Worm (Caenorhabditis elegans) whole organism, young adult: ENCODE data around the gene srr-9.

Experiments
- B0336.3 ChIP-seq: fragments of 200-800 bp; sonication (Bioruptor generic); IDR thresholded peaks from 2 replicates; pipeline ENCODE4 v1.3.6; 2022; ENCODE audit warnings: missing genetic modification characterization, missing compliant biosample characterization
- F33H1.4 ChIP-seq: fragments of 200-800 bp; sonication (Bioruptor generic); IDR thresholded peaks from 2 replicates; pipeline ENCODE4 v1.3.6; 2022; ENCODE audit warnings: missing genetic modification reagents, missing genetic modification characterization, missing compliant biosample characterization
- F49E8.2 ChIP-seq: sonication (generic microtip); optimal IDR thresholded peaks from 3 replicates; lab custom pipeline; 2017; ENCODE audit warnings: missing genetic modification characterization, mild to moderate bottlenecking, missing compliant biosample characterization, antibody characterized with exemption, moderate library complexity; ENCODE audit not compliant: insufficient read depth
- K11D2.4 ChIP-seq: fragments of 200-800 bp; sonication (Bioruptor generic); IDR thresholded peaks from 2 replicates; pipeline ENCODE4 v1.3.6; 2022; ENCODE audit warnings: missing genetic modification reagents, missing genetic modification characterization, missing compliant biosample characterization
- Y53G8AR.9 ChIP-seq: fragments of 200-800 bp; sonication (Bioruptor generic); conservative IDR thresholded peaks from 2 replicates; pipeline ENCODE4 v1.3.6; 2022; ENCODE audit warnings: missing genetic modification reagents, missing genetic modification characterization, missing compliant biosample characterization
- Y67H2A.10 ChIP-seq: fragments of 200-800 bp; sonication (Bioruptor generic); conservative IDR thresholded peaks from 2 replicates; pipeline ENCODE4 v1.3.6; 2022; ENCODE audit warnings: missing genetic modification reagents, missing genetic modification characterization, missing compliant biosample characterization
- ZK185.1 ChIP-seq: sonication (generic microtip); optimal IDR thresholded peaks from 2 replicates; lab custom pipeline; 2016; ENCODE audit warnings: mild to moderate bottlenecking, missing genetic modification characterization, missing compliant biosample characterization; ENCODE audit not compliant: poor library complexity, severe bottlenecking
- ama-1 ChIP-seq, 3 experiments: fragments of 150-350 bp in 1 of 3; sonication (generic microtip) in 2 of 3; optimal IDR thresholded peaks; 2 replicates each; lab custom pipeline; 2014 to 2018; ENCODE audit warnings: missing biosample characterization in 2 of 3, missing genetic modification characterization in 2 of 3, missing genetic modification reagents in 2 of 3
- atf-7 ChIP-seq: sonication (generic microtip); optimal IDR thresholded peaks from 2 replicates; lab custom pipeline; 2017; ENCODE audit warnings: mild to moderate bottlenecking, missing genetic modification characterization, missing compliant biosample characterization
- attf-3 ChIP-seq: fragments of 200-800 bp; sonication (Bioruptor generic); conservative IDR thresholded peaks from 2 replicates; pipeline ENCODE4 v1.3.6; 2022; ENCODE audit warnings: missing genetic modification reagents, missing genetic modification characterization, missing compliant biosample characterization
- attf-5 ChIP-seq: fragments of 200-800 bp; sonication (Bioruptor generic); optimal IDR thresholded peaks from 2 replicates; lab custom pipeline; 2018; ENCODE audit warnings: mild to moderate bottlenecking, missing genetic modification characterization, missing compliant biosample characterization
- bed-1 ChIP-seq: fragments of 200-800 bp; sonication (Bioruptor generic); IDR thresholded peaks from 2 replicates; pipeline ENCODE4 v1.3.6; 2022; ENCODE audit warnings: missing genetic modification reagents, missing genetic modification characterization, missing compliant biosample characterization
- ccch-3 ChIP-seq: fragments of 200-800 bp; sonication (Bioruptor generic); optimal IDR thresholded peaks from 2 replicates; lab custom pipeline; 2018; ENCODE audit warnings: mild to moderate bottlenecking, missing genetic modification characterization, missing compliant biosample characterization
- ceh-27 ChIP-seq: fragments of 200-800 bp; sonication (Bioruptor generic); optimal IDR thresholded peaks from 2 replicates; lab custom pipeline; 2018; ENCODE audit warnings: mild to moderate bottlenecking, missing genetic modification characterization, moderate library complexity, missing compliant biosample characterization
- ceh-79 ChIP-seq: sonication (generic microtip); optimal IDR thresholded peaks from 2 replicates; lab custom pipeline; 2017; ENCODE audit warnings: mild to moderate bottlenecking, missing genetic modification characterization, missing compliant biosample characterization
- die-1 ChIP-seq: sonication (generic microtip); optimal IDR thresholded peaks from 2 replicates; lab custom pipeline; 2016; ENCODE audit warnings: missing genotype, mild to moderate bottlenecking, missing genetic modification characterization, missing compliant biosample characterization
- dpl-1 ChIP-seq: fragments of 150-350 bp; optimal IDR thresholded peaks from 2 replicates; lab custom pipeline; 2014; ENCODE audit warnings: missing biosample characterization, missing genetic modification reagents, missing genetic modification characterization
- efl-1 ChIP-seq: fragments of 150-350 bp; optimal IDR thresholded peaks from 2 replicates; lab custom pipeline; 2014; ENCODE audit warnings: missing biosample characterization, missing genetic modification reagents, missing genetic modification characterization
- egl-18 ChIP-seq: fragments of 200-800 bp; sonication (Bioruptor generic); IDR thresholded peaks from 2 replicates; pipeline ENCODE4 v1.3.6; 2022; ENCODE audit warnings: missing genetic modification reagents, missing genetic modification characterization, missing compliant biosample characterization
- egl-44 ChIP-seq: fragments of 200-800 bp; sonication (Bioruptor generic); IDR thresholded peaks from 2 replicates; pipeline ENCODE4 v1.3.6; 2022; ENCODE audit warnings: missing genetic modification reagents, missing genetic modification characterization, missing compliant biosample characterization
- ekl-4 ChIP-seq: fragments of 200-800 bp; sonication (Bioruptor generic); IDR thresholded peaks from 2 replicates; pipeline ENCODE4 v1.3.6; 2022; ENCODE audit warnings: missing genetic modification reagents, missing genetic modification characterization, missing compliant biosample characterization
- gei-17 ChIP-seq: fragments of 200-800 bp; sonication (Bioruptor generic); optimal IDR thresholded peaks from 2 replicates; lab custom pipeline; 2018; ENCODE audit warnings: mild to moderate bottlenecking, missing genetic modification characterization, missing compliant biosample characterization
- hlh-12 ChIP-seq: sonication (generic microtip); optimal IDR thresholded peaks from 2 replicates; lab custom pipeline; 2016; ENCODE audit warnings: missing genetic modification characterization, missing compliant biosample characterization
- hsf-1 ChIP-seq: fragments of 200-800 bp; sonication (Bioruptor generic); IDR thresholded peaks from 2 replicates; pipeline ENCODE4 v1.3.6; 2022; ENCODE audit warnings: missing genetic modification reagents, missing genetic modification characterization, missing compliant biosample characterization
- let-607 ChIP-seq, 2 experiments: fragments of 200-800 bp in 1 of 2; sonication (Bioruptor generic) in 1 of 2; sonication (generic microtip) in 1 of 2; optimal IDR thresholded peaks; 2 replicates each; lab custom pipeline; 2016 to 2018; ENCODE audit warnings: mild to moderate bottlenecking in 2 of 2, missing compliant biosample characterization in 2 of 2, missing genetic modification characterization in 2 of 2, moderate library complexity in 2 of 2, missing genotype in 1 of 2
- lin-35 ChIP-seq, 3 experiments: fragments of 150-350 bp in 2 of 3; sonication (generic microtip) in 1 of 3; optimal IDR thresholded peaks; 2 replicates each; lab custom pipeline; 2014 to 2018; ENCODE audit warnings: missing biosample characterization in 3 of 3, missing genetic modification characterization in 3 of 3, missing genetic modification reagents in 3 of 3
- lsl-1 ChIP-seq: fragments of 200-800 bp; sonication (Bioruptor generic); optimal IDR thresholded peaks from 2 replicates; lab custom pipeline; 2018; ENCODE audit warnings: mild to moderate bottlenecking, missing genetic modification characterization, moderate library complexity, missing compliant biosample characterization
- mes-4 ChIP-seq: sonication (generic microtip); optimal IDR thresholded peaks from 2 replicates; lab custom pipeline; 2016; ENCODE audit warnings: missing genotype, missing genetic modification characterization, missing compliant biosample characterization
- nhr-179 ChIP-seq: sonication (generic microtip); optimal IDR thresholded peaks from 2 replicates; lab custom pipeline; 2016; ENCODE audit warnings: mild to moderate bottlenecking, missing genetic modification characterization, missing compliant biosample characterization
- nhr-80 ChIP-seq: sonication (generic microtip); optimal IDR thresholded peaks from 2 replicates; lab custom pipeline; 2016; ENCODE audit warnings: missing genetic modification characterization, missing compliant biosample characterization
- nhr-90 ChIP-seq: sonication (generic microtip); optimal IDR thresholded peaks from 2 replicates; lab custom pipeline; 2016; ENCODE audit warnings: missing genotype, mild to moderate bottlenecking, missing genetic modification characterization, missing compliant biosample characterization
- repo-1 ChIP-seq: sonication (generic microtip); optimal IDR thresholded peaks from 2 replicates; lab custom pipeline; 2017; ENCODE audit warnings: mild to moderate bottlenecking, missing genetic modification characterization, missing compliant biosample characterization
- sdz-38 ChIP-seq: sonication (generic microtip); optimal IDR thresholded peaks from 2 replicates; lab custom pipeline; 2016; ENCODE audit warnings: missing genotype, missing genetic modification characterization, missing compliant biosample characterization
- snpc-3.4 ChIP-seq: sonication (generic microtip); optimal IDR thresholded peaks from 2 replicates; lab custom pipeline; 2017; ENCODE audit warnings: missing genetic modification characterization, mild to moderate bottlenecking, missing compliant biosample characterization, antibody characterized with exemption, moderate library complexity, missing genotype, missing genetic modification reagents
- somi-1 ChIP-seq: fragments of 200-800 bp; sonication (Bioruptor generic); optimal IDR thresholded peaks from 2 replicates; lab custom pipeline; 2018; ENCODE audit warnings: mild to moderate bottlenecking, missing genetic modification characterization, missing compliant biosample characterization
- sptf-2 ChIP-seq: fragments of 200-800 bp; sonication (Bioruptor generic); optimal IDR thresholded peaks from 2 replicates; lab custom pipeline; 2018; ENCODE audit warnings: mild to moderate bottlenecking, missing genetic modification characterization, missing compliant biosample characterization
- tbx-9 ChIP-seq: sonication (generic microtip); optimal IDR thresholded peaks from 2 replicates; lab custom pipeline; 2016; ENCODE audit warnings: borderline replicate concordance, missing genetic modification characterization, inconsistent platforms, missing compliant biosample characterization
- xnd-1 ChIP-seq: sonication (generic microtip); optimal IDR thresholded peaks from 2 replicates; lab custom pipeline; 2016; ENCODE audit warnings: missing genotype, missing genetic modification reagents, missing genetic modification characterization, missing compliant biosample characterization
- zfh-2 ChIP-seq: fragments of 200-800 bp; sonication (Bioruptor generic); conservative IDR thresholded peaks from 2 replicates; pipeline ENCODE4 v1.3.6; 2022; ENCODE audit warnings: missing genetic modification reagents, missing genetic modification characterization, missing compliant biosample characterization
- ztf-22 ChIP-seq: fragments of 200-800 bp; sonication (Bioruptor generic); optimal IDR thresholded peaks from 2 replicates; lab custom pipeline; 2018; ENCODE audit warnings: mild to moderate bottlenecking, missing genetic modification characterization, moderate library complexity, missing compliant biosample characterization

srr-9 gene

DNA sequence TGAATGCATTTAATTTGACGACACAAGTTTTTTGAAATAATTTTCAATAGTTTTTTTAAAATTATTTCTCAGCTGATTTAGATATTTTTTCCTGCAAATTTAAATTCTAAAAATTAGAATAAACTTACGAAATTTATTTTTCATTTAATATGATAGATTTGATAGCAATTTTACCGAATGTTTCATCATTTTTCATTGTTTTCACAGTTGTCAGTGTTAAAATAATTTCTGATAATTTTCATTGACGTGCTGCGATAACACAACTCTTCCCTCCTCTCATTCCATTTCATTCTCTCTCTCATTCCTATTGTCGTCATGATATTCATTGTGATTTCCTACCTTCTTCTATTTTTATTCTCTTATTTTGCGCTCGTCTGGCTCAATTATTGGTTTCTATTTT, 22.4 kb downstream of the srr-9 start, which contains the start of gene hint-3:
TSS of gene hint-3 (plus strand) at position 301 of the 400 bp plus-strand sequence.
- no peak for TF ChIP-seq ZK185.1 (tag; lab: Kevin White, UChicago)
- TF ChIP-seq nhr-80 (tag; lab: Kevin White, UChicago): peak; percentile 28

DNA sequence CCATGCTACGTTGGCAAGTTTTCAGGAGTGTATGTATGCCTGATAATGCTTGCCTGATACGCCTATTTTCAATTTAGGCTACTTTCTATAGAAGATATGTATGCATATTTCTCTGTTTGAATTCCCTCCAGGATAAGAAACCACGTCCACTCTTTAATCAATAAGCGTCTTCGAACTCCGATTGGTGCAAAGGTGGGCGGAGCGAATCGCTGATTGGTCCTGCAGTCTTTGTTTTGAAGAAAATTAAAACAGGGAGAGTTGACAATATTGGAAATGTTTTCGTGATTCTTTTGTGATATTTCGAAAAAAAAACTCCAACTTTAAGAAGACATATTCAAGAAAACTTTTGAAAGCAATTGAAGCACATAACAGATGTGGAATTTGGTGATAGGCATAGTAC, 24.1 kb downstream of the srr-9 start:
- TF ChIP-seq Y53G8AR.9 (GFP tag; lab: Robert Waterston, UW) (0 out of 2 replicates have a peak, but pooled peaks have one; percentile 1), hsf-1 (GFP tag; lab: Robert Waterston, UW) (no peak)

DNA sequence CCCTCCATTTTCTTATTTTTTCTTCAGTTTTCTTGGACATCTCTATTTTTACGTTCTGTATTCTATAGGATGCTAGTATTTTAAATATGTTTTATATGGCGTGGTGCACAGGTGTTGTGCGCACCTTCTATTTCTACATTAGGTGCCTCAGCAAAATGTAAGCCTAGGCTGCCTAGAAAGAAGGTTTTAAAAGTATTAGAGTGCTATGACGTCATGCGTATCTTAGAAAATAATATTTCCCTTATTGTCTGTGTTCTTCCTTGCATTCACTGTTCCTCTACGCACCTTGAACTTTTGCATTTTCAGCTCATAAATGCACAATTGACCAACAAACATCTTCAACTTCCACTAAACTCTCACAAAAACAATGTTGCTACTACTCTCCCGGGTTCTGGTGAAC, 33.2 kb downstream of the srr-9 start, which contains the start of gene frpr-3:
TSS of gene frpr-3 (plus strand) at position 301 of the 400 bp plus-strand sequence.
- TF ChIP-seq attf-5: no peak
- TF ChIP-seq efl-1 (GFP tag; lab: Kevin White, UChicago): no peak
- TF ChIP-seq ceh-79: no peak
- TF ChIP-seq K11D2.4: no peak
- TF ChIP-seq somi-1: no peak
- TF ChIP-seq, all 124 proteins: peak for 0

ce11 chrV:7773647-7774046, 35.8 kb downstream of the srr-9 start:
- TF ChIP-seq lsl-1 (peak; percentile 71), attf-5 (no peak), zfh-2 (GFP tag; lab: Robert Waterston, UW) (no peak), xnd-1 (tag; lab: Kevin White, UChicago) (peak; percentile 20), F49E8.2 (tag; lab: Kevin White, UChicago) (no peak), snpc-3.4 (tag; lab: Kevin White, UChicago) (no peak), atf-7 (tag; lab: Kevin White, UChicago) (no peak), egl-44 (no peak), repo-1 (no peak), F33H1.4 (GFP tag; lab: Robert Waterston, UW) (peak; percentile 57), mes-4 (no peak), egl-18 (GFP tag; lab: Robert Waterston, UW) (no peak), dpl-1 (GFP tag; lab: Kevin White, UChicago) (no peak)

DNA sequence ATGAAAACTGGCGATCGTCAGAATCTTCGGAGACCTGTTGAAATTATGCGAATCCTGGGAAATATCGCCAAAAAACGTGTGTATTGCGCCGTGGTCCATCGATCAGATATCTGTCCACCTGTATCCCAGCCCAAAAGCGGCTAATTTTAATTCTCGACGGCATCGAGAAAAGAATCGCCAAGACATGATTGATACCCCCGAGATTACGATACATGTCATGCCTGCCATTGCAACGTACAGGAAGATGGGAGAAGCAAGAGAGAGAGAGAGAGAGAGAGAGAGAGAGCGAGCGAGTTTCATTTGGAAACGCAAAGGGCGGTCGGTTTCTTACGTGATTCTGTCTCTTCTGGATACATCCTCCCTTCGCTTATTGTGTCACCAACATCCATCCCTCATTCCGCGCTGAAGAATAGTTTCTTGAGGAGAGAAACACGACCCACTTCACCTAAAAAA, 36.4 kb downstream of the srr-9 start, which contains the start of gene grl-10:
TSS of gene grl-10 (plus strand) at position 403 of the 453 bp plus-strand sequence.
- TF ChIP-seq ceh-27 (GFP tag; lab: Kevin White, UChicago): peak; percentile 11
- no peak for TF ChIP-seq ccch-3
- no peak for TF ChIP-seq ztf-22 (GFP tag; lab: Kevin White, UChicago)

DNA sequence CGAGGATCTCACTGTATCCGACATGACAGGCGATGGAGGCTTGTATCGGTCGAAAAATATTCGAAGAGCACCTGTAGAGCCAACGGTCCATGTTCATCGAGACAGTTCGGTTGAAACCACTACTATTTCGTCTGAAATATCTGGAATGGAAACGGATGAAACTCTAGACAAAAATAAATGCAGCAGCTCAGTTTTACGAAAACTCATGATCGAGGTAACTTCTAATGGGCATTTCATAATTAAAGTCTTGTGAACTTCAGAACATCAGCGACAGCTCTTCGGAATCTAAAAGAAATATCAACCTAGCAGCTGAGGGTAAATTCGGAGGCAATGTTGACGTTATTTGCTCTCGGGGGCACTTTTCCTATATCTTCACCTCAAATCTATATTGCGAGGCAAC, 37.4 kb downstream of the srr-9 start:
- peak; percentile 75 for TF ChIP-seq B0336.3
- TF ChIP-seq nhr-90 (tag; lab: Kevin White, UChicago): no peak
- TF ChIP-seq bed-1 (GFP tag; lab: Robert Waterston, UW): no peak
- TF ChIP-seq sptf-2 (GFP tag; lab: Kevin White, UChicago): no peak
- no peak for TF ChIP-seq atf-7 (tag; lab: Kevin White, UChicago)
- TF ChIP-seq efl-1 (GFP tag; lab: Kevin White, UChicago): no peak
- TF ChIP-seq mes-4: no peak
- TF ChIP-seq sdz-38: no peak
- TF ChIP-seq tbx-9 (tag; lab: Kevin White, UChicago): no peak
- TF ChIP-seq nhr-179 (tag; lab: Kevin White, UChicago): no peak
- TF ChIP-seq let-607 (tag; optimal IDR thresholded peaks at IDR 0.05; lab: Kevin White, UChicago): no peak
- TF ChIP-seq xnd-1 (tag; lab: Kevin White, UChicago): no peak
- no peak for TF ChIP-seq attf-3 (GFP tag; lab: Robert Waterston, UW)
- TF ChIP-seq lin-35 (GFP tag; optimal IDR thresholded peaks at IDR 0.05; lab: Kevin White, UChicago): no peak
- no peak for TF ChIP-seq gei-17 (GFP tag; lab: Kevin White, UChicago)
- no peak for TF ChIP-seq ekl-4 (GFP tag; lab: Robert Waterston, UW)
- no peak for TF ChIP-seq Y67H2A.10 (GFP tag; lab: Robert Waterston, UW)
- no peak for TF ChIP-seq ama-1 (optimal IDR thresholded peaks at IDR 0.05; lab: Kevin White, UChicago)
- no peak for TF ChIP-seq ama-1 (GFP tag; optimal IDR thresholded peaks at IDR 0.05; lab: Kevin White, UChicago)
- TF ChIP-seq hlh-12: no peak
- no peak for TF ChIP-seq die-1 (tag; lab: Kevin White, UChicago)
